Worm (Caenorhabditis elegans) whole organism, L3 larva: ENCODE measurements around the gene drp-1.

Experiments used
- ZK546.5 ChIP-seq: sonication (generic microtip); optimal IDR thresholded peaks from 2 replicates; lab custom pipeline; 2017; ENCODE audit warnings: missing biosample characterization, missing genetic modification characterization
- egl-27 ChIP-seq: sonication (generic microtip); optimal IDR thresholded peaks from 4 replicates; lab custom pipeline; 2017; ENCODE audit warnings: missing biosample characterization, missing genetic modification reagents, missing genetic modification characterization
- mdl-1 ChIP-seq: fragments of 150-350 bp; optimal IDR thresholded peaks from 2 replicates; lab custom pipeline; 2014; ENCODE audit warnings: missing biosample characterization, missing genetic modification characterization
- nhr-237 ChIP-seq: fragments of 150-350 bp; optimal IDR thresholded peaks from 2 replicates; lab custom pipeline; 2014; ENCODE audit warnings: missing biosample characterization, missing genetic modification characterization
- nhr-67 ChIP-seq: fragments of 150-350 bp; optimal IDR thresholded peaks from 2 replicates; lab custom pipeline; 2014; ENCODE audit warnings: missing biosample characterization, missing genetic modification characterization
- pha-4 ChIP-seq: fragments of 150-350 bp; optimal IDR thresholded peaks from 2 replicates; lab custom pipeline; 2014; ENCODE audit warnings: missing biosample characterization, missing genetic modification reagents, missing genetic modification characterization
- sea-2 ChIP-seq: fragments of 150-350 bp; sonication (generic microtip); optimal IDR thresholded peaks from 4 replicates; lab custom pipeline; 2014; ENCODE audit warnings: missing biosample characterization, missing genetic modification reagents, missing genetic modification characterization
- skn-1 ChIP-seq: fragments of 150-350 bp; optimal IDR thresholded peaks from 2 replicates; lab custom pipeline; 2014; ENCODE audit warnings: missing biosample characterization, missing genetic modification characterization
- tbx-2 ChIP-seq: sonication (generic microtip); optimal IDR thresholded peaks from 2 replicates; lab custom pipeline; 2016; ENCODE audit warnings: mild to moderate bottlenecking, missing genetic modification characterization, missing compliant biosample characterization
- unc-39 ChIP-seq: sonication (generic microtip); optimal IDR thresholded peaks from 4 replicates; lab custom pipeline; 2017; ENCODE audit warnings: missing biosample characterization, missing genetic modification characterization
- ztf-11 ChIP-seq: fragments of 150-350 bp; optimal IDR thresholded peaks from 2 replicates; lab custom pipeline; 2014; ENCODE audit warnings: missing biosample characterization, missing genetic modification characterization
- ztf-4 ChIP-seq: fragments of 150-350 bp; optimal IDR thresholded peaks from 2 replicates; lab custom pipeline; 2014; ENCODE audit warnings: missing biosample characterization, missing genetic modification characterization

- TF ChIP-seq pha-4 (peak; percentile 92), ztf-4 (no peak), sea-2 (GFP tag; lab: Kevin White, UChicago) (no peak), skn-1 (tag; lab: Kevin White, UChicago) (no peak), unc-39 (no peak), ztf-11 (tag; lab: Kevin White, UChicago) (no peak), tbx-2 (no peak), egl-27 (no peak), mdl-1 (tag; lab: Kevin White, UChicago) (no peak), ZK546.5 (tag; lab: Kevin White, UChicago) (no peak), nhr-237 (tag; lab: Kevin White, UChicago) (no peak), nhr-67 (tag; lab: Kevin White, UChicago) (no peak)
Measured at ce11 chrIV:5565105-5565504, 26.8 kb downstream of the drp-1 start.
